Worm (Caenorhabditis elegans) whole organism, L4/young adult: ENCODE measurements around the gene lsy-12.

ENCODE experiments used
- W03F9.2 ChIP-seq: fragments of 150-350 bp; optimal IDR thresholded peaks from 2 replicates; lab custom pipeline; 2014; ENCODE audit warnings: missing biosample characterization, missing genetic modification characterization
- dao-5 ChIP-seq: sonication (generic microtip); optimal IDR thresholded peaks from 2 replicates; lab custom pipeline; 2016; ENCODE audit warnings: missing genotype, missing genetic modification characterization, moderate library complexity, missing compliant biosample characterization
- him-1 ChIP-seq: sonication (generic microtip); optimal IDR thresholded peaks from 2 replicates; lab custom pipeline; 2016; ENCODE audit warnings: missing genotype, missing genetic modification reagents, missing genetic modification characterization, missing compliant biosample characterization

- TF ChIP-seq W03F9.2 (tag; lab: Kevin White, UChicago) = no peak
- TF ChIP-seq him-1 (tag; lab: Kevin White, UChicago) = no peak
- no peak for TF ChIP-seq dao-5 (tag; lab: Kevin White, UChicago)
Observed at ce11 chrV:9835945-9836344, 23.8 kb downstream of the lsy-12 start, which contains the start of gene sru-38.
